Worm (Caenorhabditis elegans): ENCODE results near the gene mop-25.1.

ce11 chrX:3997040-3997439 lies 15.0 kb upstream of the mop-25.1 start, which contains the start of gene R02E12.5:
- TF ChIP-seq fkh-10 (GFP tag; optimal IDR thresholded peaks at IDR 0.05) (no peak), fax-1 (tag; optimal IDR thresholded peaks at IDR 0.05) (no peak), tbx-7 (tag; optimal IDR thresholded peaks at IDR 0.05) (no peak), npax-4 (tag; optimal IDR thresholded peaks at IDR 0.05) (no peak), hlh-30 (tag; optimal IDR thresholded peaks at IDR 0.05; ENCODE audit: insufficient read depth) (no peak), pros-1 (tag; optimal IDR thresholded peaks at IDR 0.05) (no peak), che-1 (tag; optimal IDR thresholded peaks at IDR 0.05) (no peak), ceh-34 (tag; optimal IDR thresholded peaks at IDR 0.05) (no peak), unc-55 (GFP tag; optimal IDR thresholded peaks at IDR 0.05) (no peak)

Data from whole organism, late embryonic.